Fruit fly (Drosophila melanogaster) whole organism, prepupa: Measurements from ENCODE around the gene CG31099.

Source experiments
- CG11902 ChIP-seq: fragments of 200-800 bp; sonication (Bioruptor generic); optimal IDR thresholded peaks from 3 replicates; lab custom pipeline; 2016; ENCODE audit warnings: missing biosample characterization, missing genetic modification characterization
- CG16779 ChIP-seq: fragments of 200-800 bp; sonication (Bioruptor generic); optimal IDR thresholded peaks from 3 replicates; lab custom pipeline; 2017; ENCODE audit warnings: missing biosample characterization, mild to moderate bottlenecking, missing genetic modification characterization
- CG4318 ChIP-seq: fragments of 200-800 bp; sonication (Bioruptor generic); optimal IDR thresholded peaks from 3 replicates; lab custom pipeline; 2017; ENCODE audit warnings: missing biosample characterization, mild to moderate bottlenecking, missing genetic modification characterization
- eg ChIP-seq: fragments of 200-800 bp; sonication (Bioruptor generic); IDR thresholded peaks from 3 replicates; pipeline ENCODE4 v1.3.6; 2022; ENCODE audit warnings: missing biosample characterization, missing genetic modification characterization

DNA sequence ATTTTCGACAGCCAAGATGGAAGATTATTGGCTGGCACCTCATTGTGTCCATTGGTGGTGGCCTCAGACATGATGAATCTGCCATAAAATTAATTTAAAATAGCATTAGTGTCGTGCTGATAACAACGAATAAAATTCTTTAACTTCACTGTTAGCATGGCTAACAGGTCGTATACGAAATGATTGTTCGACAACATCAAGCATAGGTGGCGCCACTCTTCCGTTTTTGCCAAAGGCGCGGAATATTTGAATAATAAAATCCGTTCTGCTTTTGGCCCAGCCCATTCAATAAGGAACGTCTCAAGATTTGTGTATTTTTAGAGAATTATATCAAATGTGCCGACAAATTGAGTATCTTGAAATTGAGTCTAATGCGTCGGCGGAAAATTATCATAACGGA, 1.8 kb upstream of the CG31099 start:
- no peak for TF ChIP-seq CG11902 (GFP tag; lab: Kevin White, UChicago)
- no peak for TF ChIP-seq eg (GFP tag; lab: Robert Waterston, UW)
- TF ChIP-seq CG16779, result no peak
- no peak for TF ChIP-seq CG4318 (GFP tag; lab: Kevin White, UChicago)
